Fruit fly (Drosophila melanogaster) whole organism, embryonic: ENCODE measurements around the gene upSET.

Experiments used
- Aef1 ChIP-seq: fragments of 200-800 bp; sonication (Bioruptor generic); IDR thresholded peaks from 3 replicates; pipeline ENCODE4 v1.3.6; 2022; ENCODE audit warnings: missing biosample characterization, missing genetic modification characterization
- Bgb ChIP-seq: fragments of 200-800 bp; sonication (Bioruptor generic); IDR thresholded peaks from 2 replicates; pipeline ENCODE4 v1.3.6; 2022; ENCODE audit warnings: missing biosample characterization, missing genetic modification characterization; ENCODE audit not compliant: partially characterized antibody
- Bteb2 ChIP-seq: fragments of 200-800 bp; sonication (Bioruptor generic); optimal IDR thresholded peaks from 2 replicates; lab custom pipeline; 2016; ENCODE audit warnings: missing biosample characterization, missing genetic modification characterization
- CG10366 ChIP-seq: fragments of 200-800 bp; sonication (Bioruptor generic); IDR thresholded peaks from 2 replicates; pipeline ENCODE4 v1.3.6; 2022; ENCODE audit warnings: missing biosample characterization, missing genetic modification characterization
- CG10543 ChIP-seq: fragments of 200-800 bp; sonication (Bioruptor generic); optimal IDR thresholded peaks from 3 replicates; lab custom pipeline; 2017; ENCODE audit warnings: missing biosample characterization, mild to moderate bottlenecking, missing genetic modification characterization, moderate library complexity
- CG10979 ChIP-seq: fragments of 200-800 bp; sonication (Bioruptor generic); optimal IDR thresholded peaks from 2 replicates; lab custom pipeline; 2018; ENCODE audit warnings: missing biosample characterization, mild to moderate bottlenecking, missing genetic modification characterization, moderate library complexity
- CG11504 ChIP-seq: fragments of 200-800 bp; sonication (Bioruptor generic); optimal IDR thresholded peaks from 3 replicates; lab custom pipeline; 2019; ENCODE audit warnings: missing biosample characterization, mild to moderate bottlenecking, missing genetic modification characterization, moderate library complexity
- CG11560 ChIP-seq: fragments of 200-800 bp; sonication (Bioruptor generic); IDR thresholded peaks from 3 replicates; pipeline ENCODE4 v1.3.6; 2022; ENCODE audit warnings: missing biosample characterization, missing genetic modification characterization
- CG14860 ChIP-seq: fragments of 200-800 bp; sonication (Bioruptor generic); IDR thresholded peaks from 3 replicates; pipeline ENCODE4 v1.3.6; 2022; ENCODE audit warnings: missing biosample characterization, missing genetic modification characterization; ENCODE audit not compliant: partially characterized antibody
- CG14965 ChIP-seq: fragments of 200-800 bp; sonication (Bioruptor generic); optimal IDR thresholded peaks from 2 replicates; lab custom pipeline; 2016; ENCODE audit warnings: missing biosample characterization, missing genetic modification characterization, borderline replicate concordance
- CG15479 ChIP-seq: fragments of 200-800 bp; sonication (Bioruptor generic); optimal IDR thresholded peaks from 3 replicates; lab custom pipeline; 2019; ENCODE audit warnings: missing biosample characterization, mild to moderate bottlenecking, missing genetic modification characterization, moderate library complexity
- CG1602 ChIP-seq: fragments of 200-800 bp; sonication (Bioruptor generic); optimal IDR thresholded peaks from 3 replicates; lab custom pipeline; 2016; ENCODE audit warnings: missing biosample characterization, missing genetic modification characterization
- CG16813 ChIP-seq: fragments of 200-800 bp; sonication (Bioruptor generic); IDR thresholded peaks from 3 replicates; pipeline ENCODE4 v1.3.6; 2022; ENCODE audit warnings: missing biosample characterization, missing genetic modification characterization; ENCODE audit not compliant: partially characterized antibody
- CG1832 ChIP-seq: fragments of 200-800 bp; sonication (Bioruptor generic); optimal IDR thresholded peaks from 2 replicates; lab custom pipeline; 2017; ENCODE audit warnings: missing biosample characterization, mild to moderate bottlenecking, missing genetic modification characterization, inconsistent platforms
- CG2120 ChIP-seq: fragments of 200-800 bp; sonication (Bioruptor generic); optimal IDR thresholded peaks from 3 replicates; lab custom pipeline; 2016; ENCODE audit warnings: missing biosample characterization, missing genetic modification characterization
- CG2875 ChIP-seq: fragments of 200-800 bp; sonication (Bioruptor generic); optimal IDR thresholded peaks from 2 replicates; lab custom pipeline; 2017; ENCODE audit warnings: missing biosample characterization, mild to moderate bottlenecking, missing genetic modification characterization, missing genetic modification reagents
- CG33213 ChIP-seq: fragments of 200-800 bp; sonication (Bioruptor generic); optimal IDR thresholded peaks from 3 replicates; lab custom pipeline; 2016; ENCODE audit warnings: missing biosample characterization, missing genetic modification characterization
- CG4360 ChIP-seq: fragments of 200-800 bp; sonication (Bioruptor generic); IDR thresholded peaks from 2 replicates; pipeline ENCODE4 v1.3.6; 2022; ENCODE audit warnings: missing biosample characterization, missing genetic modification characterization
- CG8281 ChIP-seq: fragments of 200-800 bp; sonication (Bioruptor generic); optimal IDR thresholded peaks from 2 replicates; lab custom pipeline; 2018; ENCODE audit warnings: missing biosample characterization, mild to moderate bottlenecking, missing genetic modification characterization, moderate library complexity
- CG9817 ChIP-seq: fragments of 200-800 bp; sonication (Bioruptor generic); optimal IDR thresholded peaks from 2 replicates; lab custom pipeline; 2018; ENCODE audit warnings: missing biosample characterization, mild to moderate bottlenecking, missing genetic modification characterization, moderate library complexity
- Dbx ChIP-seq: fragments of 200-800 bp; sonication (Bioruptor generic); IDR thresholded peaks from 3 replicates; pipeline ENCODE4 v1.3.6; 2022; ENCODE audit warnings: missing biosample characterization, missing genetic modification characterization
- E2f2 ChIP-seq: fragments of 200-800 bp; sonication (Bioruptor generic); IDR thresholded peaks from 2 replicates; pipeline ENCODE4 v1.3.6; 2022; ENCODE audit warnings: missing biosample characterization, missing genetic modification characterization
- Elba2 ChIP-seq: fragments of 200-800 bp; sonication (Bioruptor generic); optimal IDR thresholded peaks from 3 replicates; lab custom pipeline; 2016; ENCODE audit warnings: missing biosample characterization, missing genetic modification characterization
- Fer3 ChIP-seq: fragments of 200-800 bp; sonication (Bioruptor generic); optimal IDR thresholded peaks from 2 replicates; lab custom pipeline; 2018; ENCODE audit warnings: missing biosample characterization, mild to moderate bottlenecking, missing genetic modification characterization, moderate library complexity
- HHEX ChIP-seq: fragments of 200-800 bp; sonication (Bioruptor generic); optimal IDR thresholded peaks from 3 replicates; lab custom pipeline; 2017; ENCODE audit warnings: missing biosample characterization, mild to moderate bottlenecking, missing genetic modification characterization, missing genetic modification reagents
- Hmx ChIP-seq: fragments of 200-800 bp; sonication (Bioruptor generic); optimal IDR thresholded peaks from 2 replicates; lab custom pipeline; 2016; ENCODE audit warnings: missing biosample characterization, missing genetic modification characterization
- Mad ChIP-seq: fragments of 200-800 bp; sonication (Bioruptor generic); optimal IDR thresholded peaks from 2 replicates; lab custom pipeline; 2016; ENCODE audit warnings: missing biosample characterization, missing genetic modification characterization
- Ssrp ChIP-seq: fragments of 200-800 bp; sonication (Bioruptor generic); optimal IDR thresholded peaks from 2 replicates; lab custom pipeline; 2018; ENCODE audit warnings: missing biosample characterization, mild to moderate bottlenecking, missing genetic modification characterization, moderate library complexity
- al ChIP-seq: fragments of 200-800 bp; sonication (Bioruptor generic); IDR thresholded peaks from 2 replicates; pipeline ENCODE4 v1.3.6; 2022; ENCODE audit warnings: missing biosample characterization, missing genetic modification characterization
- amos ChIP-seq: fragments of 200-800 bp; sonication (Bioruptor generic); IDR thresholded peaks from 2 replicates; pipeline ENCODE4 v1.3.6; 2022; ENCODE audit warnings: missing biosample characterization, missing genetic modification characterization; ENCODE audit not compliant: partially characterized antibody
- bsh ChIP-seq, 2 experiments: fragments of 200-800 bp; sonication (Bioruptor generic); optimal IDR thresholded peaks; 2 replicates each; lab custom pipeline; 2017 to 2018; ENCODE audit warnings: mild to moderate bottlenecking in 2 of 2, missing biosample characterization in 2 of 2, missing genetic modification characterization in 2 of 2, moderate library complexity in 1 of 2
- chif ChIP-seq, 2 experiments: fragments of 200-800 bp; sonication (Bioruptor generic); optimal IDR thresholded peaks; 3 replicates each; lab custom pipeline; 2016; ENCODE audit warnings: missing biosample characterization in 2 of 2, missing genetic modification characterization in 2 of 2
- ci ChIP-seq: fragments of 200-800 bp; sonication (Bioruptor generic); IDR thresholded peaks from 3 replicates; pipeline ENCODE4 v1.3.6; 2022; ENCODE audit warnings: missing biosample characterization, missing genetic modification characterization
- ems ChIP-seq: fragments of 200-800 bp; sonication (Bioruptor generic); optimal IDR thresholded peaks from 3 replicates; lab custom pipeline; 2016; ENCODE audit warnings: missing biosample characterization, missing genetic modification characterization
- en ChIP-seq: fragments of 200-800 bp; sonication (Bioruptor generic); optimal IDR thresholded peaks from 2 replicates; lab custom pipeline; 2016; ENCODE audit warnings: missing biosample characterization, missing genetic modification characterization
- fru ChIP-seq: fragments of >200 bp; optimal IDR thresholded peaks from 2 replicates; lab custom pipeline; 2017
- her ChIP-seq: fragments of 200-800 bp; sonication (Bioruptor generic); optimal IDR thresholded peaks from 2 replicates; lab custom pipeline; 2016; ENCODE audit warnings: missing biosample characterization, missing genetic modification characterization
- hth ChIP-seq: fragments of >200 bp; optimal IDR thresholded peaks from 2 replicates; lab custom pipeline; 2017; ENCODE audit warnings: inconsistent platforms
- klu ChIP-seq: fragments of 200-800 bp; sonication (Bioruptor generic); IDR thresholded peaks from 2 replicates; pipeline ENCODE4 v1.3.6; 2022; ENCODE audit warnings: missing biosample characterization, missing genetic modification characterization
- lov ChIP-seq, 2 experiments: fragments of 200-800 bp in 1 of 2; fragments of >200 bp in 1 of 2; sonication (Bioruptor generic) in 1 of 2; IDR thresholded peaks in 1 of 2; optimal IDR thresholded peaks in 1 of 2; 2 replicates in 1 of 2; 3 replicates in 1 of 2; pipeline versions ENCODE4 v1.3.6 to Lab custom; 2017 to 2022; ENCODE audit warnings: missing biosample characterization in 1 of 2, missing genetic modification characterization in 1 of 2
- peb ChIP-seq: fragments of 200-800 bp; sonication (Bioruptor generic); IDR thresholded peaks from 2 replicates; pipeline ENCODE4 v1.3.6; 2022; ENCODE audit warnings: missing biosample characterization, missing genetic modification characterization
- pita ChIP-seq: fragments of 200-800 bp; sonication (Bioruptor generic); optimal IDR thresholded peaks from 2 replicates; lab custom pipeline; 2017; ENCODE audit warnings: missing biosample characterization, mild to moderate bottlenecking, missing genetic modification characterization
- schlank ChIP-seq: fragments of 200-800 bp; sonication (Bioruptor generic); optimal IDR thresholded peaks from 2 replicates; lab custom pipeline; 2018; ENCODE audit warnings: missing biosample characterization, mild to moderate bottlenecking, missing genetic modification characterization
- scrt ChIP-seq: fragments of 200-800 bp; sonication (Bioruptor generic); optimal IDR thresholded peaks from 2 replicates; lab custom pipeline; 2018; ENCODE audit warnings: missing biosample characterization, mild to moderate bottlenecking, missing genetic modification characterization, moderate library complexity
- sim ChIP-seq: fragments of 200-800 bp; sonication (Bioruptor generic); IDR thresholded peaks from 2 replicates; pipeline ENCODE4 v1.3.6; 2022; ENCODE audit warnings: missing biosample characterization, missing genetic modification characterization
- sqz ChIP-seq: fragments of 200-800 bp; sonication (Bioruptor generic); optimal IDR thresholded peaks from 3 replicates; lab custom pipeline; 2018; ENCODE audit warnings: missing biosample characterization, mild to moderate bottlenecking, missing genetic modification characterization
- sug ChIP-seq: fragments of 200-800 bp; optimal IDR thresholded peaks from 2 replicates; lab custom pipeline; 2019; ENCODE audit warnings: missing biosample characterization, mild to moderate bottlenecking, missing genetic modification characterization, moderate library complexity
- tna ChIP-seq: fragments of 200-800 bp; sonication (Bioruptor generic); IDR thresholded peaks from 2 replicates; pipeline ENCODE4 v1.3.6; 2022; ENCODE audit warnings: missing biosample characterization, missing genetic modification characterization; ENCODE audit not compliant: partially characterized antibody
- vvl ChIP-seq: fragments of 200-800 bp; sonication (Bioruptor generic); IDR thresholded peaks from 2 replicates; pipeline ENCODE4 v1.3.6; 2022; ENCODE audit warnings: missing biosample characterization, missing genetic modification characterization

The upSET gene

DNA sequence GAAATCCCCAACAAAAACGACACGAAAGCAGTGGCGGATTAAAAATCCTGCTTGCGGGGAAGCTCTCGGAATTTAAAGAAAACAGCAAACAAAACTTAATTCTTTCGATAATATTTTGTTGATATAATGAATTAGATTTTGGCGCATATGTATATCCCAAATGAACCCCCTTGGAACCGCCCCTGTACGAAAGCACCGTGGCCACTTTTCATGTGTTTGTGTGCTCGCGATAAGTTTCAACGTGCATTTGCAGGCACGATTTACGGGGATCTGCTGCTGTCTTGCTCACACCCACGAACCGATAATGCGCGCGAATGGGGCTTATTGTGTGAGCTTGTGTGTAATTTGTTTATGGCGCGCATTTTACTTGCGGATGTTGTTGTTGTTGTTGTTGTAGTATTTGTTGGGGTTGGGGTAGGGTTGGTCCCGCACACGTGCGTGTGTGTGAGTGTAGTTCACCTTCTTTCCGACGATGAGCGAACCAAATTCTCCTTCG is 3.1 kb downstream of the upSET start (continued):
- TF ChIP-seq schlank (tag; lab: Kevin White, UChicago) (peak; percentile 91), vvl (GFP tag; lab: Robert Waterston, UW) (peak; percentile 97), pita (GFP tag; lab: Kevin White, UChicago) (no peak), CG2875 (peak; percentile 93), Hmx (GFP tag; lab: Kevin White, UChicago) (peak; percentile 88), CG10979 (tag; lab: Kevin White, UChicago) (peak; percentile 92), Mad (GFP tag; lab: Kevin White, UChicago) (peak; percentile 95), Bgb (GFP tag; lab: Robert Waterston, UW) (peak; percentile 55; the same call in 1 of the 2 replicates), CG11560 (tag; lab: Robert Waterston, UW) (peak; percentile 79), Ssrp (tag; lab: Kevin White, UChicago) (peak; percentile 94), CG15479 (GFP tag; lab: Kevin White, UChicago) (no peak), CG14860 (GFP tag; lab: Robert Waterston, UW) (no peak), CG33213 (peak; percentile 94), CG14965 (GFP tag; lab: Kevin White, UChicago) (peak; percentile 78), amos (peak; percentile 23; the same call in 1 of the 2 replicates), CG2120 (peak; percentile 97), scrt (GFP tag; lab: Kevin White, UChicago) (peak; percentile 86), CG4360 (GFP tag; lab: Robert Waterston, UW) (peak; percentile 91), Elba2 (no peak), sug (tag; lab: Kevin White, UChicago) (peak; percentile 93), lov (optimal IDR thresholded peaks at IDR 0.05; lab: Kevin White, UChicago) (no peak), lov (GFP tag; IDR thresholded peaks at IDR 0.05; lab: Robert Waterston, UW) (peak; percentile 90), ci (GFP tag; lab: Robert Waterston, UW) (peak; percentile 98), Bteb2 (GFP tag; lab: Kevin White, UChicago) (peak; percentile 92), ems (peak; percentile 97), Dbx (GFP tag; lab: Robert Waterston, UW) (peak; percentile 94), al (GFP tag; lab: Robert Waterston, UW) (peak; percentile 76; the same call in 1 of the 2 replicates), CG8281 (peak; percentile 85), Aef1 (GFP tag; lab: Robert Waterston, UW) (peak; percentile 98), klu (GFP tag; lab: Robert Waterston, UW) (peak; percentile 46; the same call in 1 of the 2 replicates), Fer3 (tag; lab: Kevin White, UChicago) (peak; percentile 94), CG16813 (GFP tag; lab: Robert Waterston, UW) (no peak), her (GFP tag; lab: Kevin White, UChicago) (peak; percentile 91), tna (GFP tag; lab: Robert Waterston, UW) (no peak), sim (GFP tag; lab: Robert Waterston, UW) (peak; percentile 61; the same call in 1 of the 2 replicates), CG1602 (peak; percentile 93), CG1832 (GFP tag; lab: Kevin White, UChicago) (peak; percentile 59), en (GFP tag; lab: Kevin White, UChicago) (peak; percentile 92), CG10543 (GFP tag; lab: Kevin White, UChicago) (peak; percentile 93), CG10366 (GFP tag; lab: Robert Waterston, UW) (peak; percentile 97), CG11504 (tag; lab: Kevin White, UChicago) (peak; percentile 96), peb (GFP tag; lab: Robert Waterston, UW) (peak; percentile 86), sqz (GFP tag; lab: Kevin White, UChicago) (no peak), E2f2 (peak; percentile 78), bsh (GFP tag; optimal IDR thresholded peaks at IDR 0.05; lab: Kevin White, UChicago) (peak; percentile 95 to 97), CG9817 (tag; lab: Kevin White, UChicago) (peak; percentile 95), fru (lab: Kevin White, UChicago) (no peak), hth (lab: Kevin White, UChicago) (no peak), HHEX (peak; percentile 93), chif (GFP tag; optimal IDR thresholded peaks at IDR 0.05; lab: Kevin White, UChicago) (peak; percentile 95 to 96)
